Fruit fly (Drosophila melanogaster): ENCODE results near the gene CG3592.

- TF ChIP-seq CTCF (optimal IDR thresholded peaks at IDR 0.05) = no peak
- TF ChIP-seq CG8478 (optimal IDR thresholded peaks at IDR 0.05) = no peak
Measured at dm6 chrX:2938556-2938955, 3.6 kb downstream of the CG3592 start, which contains the start of gene CG14420.
